Worm (Caenorhabditis elegans): ENCODE measurements around the gene snb-2.
"Not testable (repeated sequence)": the region's sequence is repeated elsewhere in the genome, so short reads cannot be mapped to it uniquely, and the experiment has no call there.

snb-2 gene

ce11 chrV:12345808-12346207, at the start of gene snb-2:
Gene snb-2, minus strand, starts transcription at chrV:12345908.
- TF ChIP-seq unc-62 (GFP tag; optimal IDR thresholded peaks at IDR 0.05): no peak

DNA sequence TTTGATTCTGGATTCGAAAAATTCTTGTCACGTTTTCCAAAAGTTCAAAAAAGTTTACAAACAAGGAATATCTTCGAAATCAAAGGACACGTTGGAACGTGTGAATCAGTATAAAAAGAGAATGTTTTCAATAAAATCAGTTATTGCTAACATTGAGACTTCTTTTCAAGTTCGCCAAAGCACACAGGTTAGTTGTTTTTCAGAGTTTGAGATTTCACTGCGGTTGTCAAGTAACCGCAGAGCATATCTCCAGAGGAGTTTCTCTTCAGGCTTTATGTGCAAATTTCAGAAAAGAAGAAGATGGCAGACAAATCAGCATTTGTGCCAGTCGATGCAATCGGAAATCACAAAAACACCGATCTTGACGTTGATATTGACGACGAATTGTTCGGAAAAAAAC, 40.4 kb upstream of the snb-2 start, which contains the start of gene K01D12.15:
Gene K01D12.15, plus strand, starts transcription at position 301 of the 400 bp plus-strand sequence.
- TF ChIP-seq unc-62 (GFP tag; optimal IDR thresholded peaks at IDR 0.05): no peak

ce11 chrV:12377256-12377655, 31.5 kb upstream of the snb-2 start, which contains the start of gene K01D12.1:
Gene K01D12.1, plus strand, starts transcription at chrV:12377556.
- no peak for TF ChIP-seq unc-62 (GFP tag; optimal IDR thresholded peaks at IDR 0.05)

DNA sequence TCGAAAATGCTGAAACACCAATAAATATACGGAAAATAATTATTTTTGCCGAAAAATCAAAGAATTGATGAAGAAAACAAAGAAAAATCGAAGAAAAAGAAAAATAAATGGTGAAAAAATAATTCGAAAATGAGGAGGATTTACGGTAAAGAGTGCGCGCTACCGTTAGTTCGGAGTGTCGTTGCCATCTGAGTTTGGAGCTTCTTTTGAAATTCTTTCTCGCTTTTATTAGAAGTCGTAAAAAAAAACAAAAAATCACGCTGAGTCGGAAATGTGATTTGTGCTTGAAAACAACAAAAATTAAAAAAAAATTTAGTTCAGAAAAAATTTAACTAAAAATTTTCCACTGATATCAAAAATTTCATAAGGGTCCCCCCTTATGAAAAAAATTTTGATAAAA, 28.5 kb upstream of the snb-2 start, which contains the start of gene F23H12.10:
Gene F23H12.10, minus strand, starts transcription at position 12 of the 400 bp plus-strand sequence.
- TF ChIP-seq unc-62 (GFP tag; optimal IDR thresholded peaks at IDR 0.05): not testable (repeated sequence)

DNA sequence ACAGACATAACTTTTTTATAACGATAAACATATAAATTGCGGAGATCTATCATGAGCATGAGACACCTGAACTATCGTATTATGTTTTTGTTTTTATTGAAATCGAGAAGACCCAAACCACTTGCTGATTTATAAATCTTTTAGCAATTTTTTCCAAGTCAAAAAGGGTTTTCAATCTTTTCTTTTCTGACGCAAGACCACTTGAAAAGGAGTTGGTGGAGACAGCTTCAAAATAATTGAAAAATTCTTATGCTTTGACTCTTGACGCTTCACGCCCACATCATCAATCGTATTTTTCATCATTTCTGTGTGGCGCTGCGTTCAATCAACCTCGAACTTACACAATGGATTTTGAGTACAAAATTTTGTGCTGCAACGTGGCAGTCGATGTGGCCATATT, 25.7 kb upstream of the snb-2 start, which contains the start of gene F23H12.7:
Gene F23H12.7, plus strand, starts transcription at position 301 of the 400 bp plus-strand sequence.
- no peak for TF ChIP-seq unc-62 (GFP tag; optimal IDR thresholded peaks at IDR 0.05)

DNA sequence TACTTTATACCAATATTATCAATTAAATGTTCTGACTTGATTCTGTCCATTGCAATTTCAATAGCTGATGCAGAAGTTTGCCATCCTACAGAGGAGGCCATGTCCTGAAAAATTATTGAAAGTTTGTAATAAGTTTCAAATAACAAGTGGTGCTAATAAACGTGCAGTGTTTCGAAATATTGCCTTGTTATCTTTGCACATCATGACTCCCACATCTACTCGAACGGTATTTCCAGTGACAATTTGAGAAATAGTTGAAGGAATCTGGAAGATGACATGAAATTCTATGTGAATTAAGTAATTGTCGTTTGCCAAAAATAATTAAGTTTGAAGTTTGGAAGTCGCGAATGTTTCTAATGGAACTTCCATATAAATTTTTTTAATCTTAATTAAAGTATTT, 23.7 kb upstream of the snb-2 start, which contains the start of gene gcy-13:
Gene gcy-13, minus strand, starts transcription at position 101 of the 400 bp plus-strand sequence.
- TF ChIP-seq unc-62 (GFP tag; optimal IDR thresholded peaks at IDR 0.05): no peak

DNA sequence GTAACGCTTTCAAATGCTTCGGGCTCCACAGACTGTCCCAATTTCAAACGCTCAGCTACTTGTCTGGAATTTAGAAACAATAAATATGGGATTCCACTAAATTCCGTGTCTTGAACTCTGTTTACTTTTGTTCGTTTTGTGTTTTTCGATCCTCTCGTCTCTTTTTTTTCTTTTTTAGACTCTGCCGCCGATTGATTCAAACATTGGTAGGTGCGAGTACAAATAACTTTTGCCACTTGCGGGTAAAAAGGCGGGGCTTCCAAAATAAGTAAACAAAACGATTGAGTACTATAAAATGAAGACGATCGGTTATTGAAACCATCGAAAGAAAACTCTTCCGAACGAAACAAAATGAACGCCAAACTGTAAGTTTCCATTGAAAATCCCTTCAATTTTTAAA, 19.4 kb upstream of the snb-2 start, which contains the start of gene fipr-2:
Gene fipr-2, plus strand, starts transcription at position 245 of the 400 bp plus-strand sequence.
- no peak for TF ChIP-seq unc-62 (GFP tag; optimal IDR thresholded peaks at IDR 0.05)

ce11 chrV:12361644-12362043, 15.9 kb upstream of the snb-2 start, which contains the start of gene fipr-1:
Gene fipr-1, minus strand, starts transcription at chrV:12361744.
- TF ChIP-seq unc-62 (GFP tag; optimal IDR thresholded peaks at IDR 0.05): no peak

ce11 chrV:12358347-12358746, 12.6 kb upstream of the snb-2 start, which contains the start of gene F23H12.5:
Gene F23H12.5, plus strand, starts transcription at chrV:12358647.
- TF ChIP-seq unc-62 (GFP tag; optimal IDR thresholded peaks at IDR 0.05): no peak

DNA sequence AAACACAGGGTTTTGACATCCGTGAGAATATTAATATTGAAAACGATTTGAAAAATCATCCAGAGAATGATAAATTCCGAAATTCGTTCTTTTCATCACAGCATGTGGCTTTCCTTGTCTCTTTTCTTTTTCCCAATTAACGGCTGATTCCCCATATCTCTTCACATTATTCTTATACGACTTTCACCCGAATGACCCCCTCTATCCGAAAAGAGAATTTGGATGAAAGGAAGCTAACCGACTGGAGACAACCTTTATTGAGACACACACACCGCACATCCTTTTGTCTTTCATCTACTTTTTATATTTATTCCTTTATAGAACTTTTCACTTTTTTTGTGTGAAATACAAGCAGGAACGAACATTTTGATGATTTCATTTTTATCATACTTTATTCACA, 11.9 kb upstream of the snb-2 start:
- TF ChIP-seq unc-62 (GFP tag; optimal IDR thresholded peaks at IDR 0.05): no peak

- TF ChIP-seq unc-62 (GFP tag; optimal IDR thresholded peaks at IDR 0.05): no peak
These were observed 8.6 kb upstream of the snb-2 start for ce11 chrV:12354193-12354830.

- TF ChIP-seq unc-62 (GFP tag; optimal IDR thresholded peaks at IDR 0.05): no peak
These were observed 7.8 kb upstream of the snb-2 start for ce11 chrV:12353505-12353904.

- TF ChIP-seq unc-62 (GFP tag; optimal IDR thresholded peaks at IDR 0.05): no peak
These were observed 7.2 kb upstream of the snb-2 start for ce11 chrV:12352881-12353280.

ce11 chrV:12352445-12352844, 6.7 kb upstream of the snb-2 start, which contains the start of gene sqt-3:
Gene sqt-3, plus strand, starts transcription at chrV:12352745.
- TF ChIP-seq unc-62 (GFP tag; optimal IDR thresholded peaks at IDR 0.05): no peak

DNA sequence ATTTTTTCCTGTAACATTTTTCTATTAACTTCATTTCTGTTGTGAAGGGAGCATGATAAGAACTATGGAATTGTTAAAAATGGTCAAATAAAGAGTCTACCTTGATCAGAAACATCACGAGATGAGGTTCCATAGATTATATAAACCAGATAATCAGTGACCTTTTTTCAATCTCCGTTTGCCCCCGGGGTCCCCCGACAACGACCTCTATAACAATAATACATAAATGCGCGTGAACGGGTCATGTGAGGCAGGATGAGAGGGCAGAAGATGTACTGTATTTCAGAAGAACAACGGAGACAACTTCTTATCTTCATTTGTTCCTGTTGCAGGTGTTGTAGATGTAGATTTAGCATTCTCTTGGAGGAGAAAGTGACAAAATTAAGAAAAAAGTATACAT, 6.1 kb upstream of the snb-2 start:
- no peak for TF ChIP-seq unc-62 (GFP tag; optimal IDR thresholded peaks at IDR 0.05)

- TF ChIP-seq unc-62 (GFP tag; optimal IDR thresholded peaks at IDR 0.05): no peak
These were observed 3.7 kb upstream of the snb-2 start for ce11 chrV:12349365-12349764.

ce11 chrV:12347854-12348253, 2.1 kb upstream of the snb-2 start:
- no peak for TF ChIP-seq unc-62 (GFP tag; optimal IDR thresholded peaks at IDR 0.05)

Measured in whole organism, dauer.